Fruit fly (Drosophila melanogaster): ENCODE data around the gene Jig.

Jig gene

dm6 chr3R:14597935-14598424 is 37.2 kb downstream of the Jig start (continued):
- TF ChIP-seq Usf (GFP tag; optimal IDR thresholded peaks at IDR 0.05) (no peak), CG4328 (GFP tag; optimal IDR thresholded peaks at IDR 0.05) (no peak), CG15479 (GFP tag; optimal IDR thresholded peaks at IDR 0.05) (peak; percentile 70), CG11504 (tag; optimal IDR thresholded peaks at IDR 0.05) (peak; percentile 64), ci (GFP tag; IDR thresholded peaks at IDR 0.05) (peak; percentile 53; the same call in 2 of the 3 replicates), Sox100B (GFP tag; optimal IDR thresholded peaks at IDR 0.05) (peak; percentile 50), D19A (tag; optimal IDR thresholded peaks at IDR 0.05) (peak; percentile 45), mirr (GFP tag; optimal IDR thresholded peaks at IDR 0.05) (no peak), CG10959 (GFP tag; IDR thresholded peaks at IDR 0.05) (no peak), CG8478 (optimal IDR thresholded peaks at IDR 0.05) (no peak), pita (GFP tag; optimal IDR thresholded peaks at IDR 0.05) (no peak), Sry-β (GFP tag; optimal IDR thresholded peaks at IDR 0.05) (no peak), pros (GFP tag; optimal IDR thresholded peaks at IDR 0.05) (no peak), CG14965 (GFP tag; optimal IDR thresholded peaks at IDR 0.05; ENCODE audit: borderline replicate concordance) (no peak), Myb (GFP tag; optimal IDR thresholded peaks at IDR 0.05) (no peak), jing (GFP tag; optimal IDR thresholded peaks at IDR 0.05) (no peak), zf30C (GFP tag; optimal IDR thresholded peaks at IDR 0.05) (peak; percentile 68), CG12071 (GFP tag; optimal IDR thresholded peaks at IDR 0.05) (no peak), Max (GFP tag; optimal IDR thresholded peaks at IDR 0.05) (no peak), CG14710 (tag; optimal IDR thresholded peaks at IDR 0.05) (peak; percentile 38), Fer3 (tag; optimal IDR thresholded peaks at IDR 0.05) (no peak), CG6765 (GFP tag; optimal IDR thresholded peaks at IDR 0.05) (no peak), ind (GFP tag; optimal IDR thresholded peaks at IDR 0.05) (no peak), Meics (GFP tag; optimal IDR thresholded peaks at IDR 0.05) (no peak), al (GFP tag; IDR thresholded peaks at IDR 0.05) (no peak), CG7357 (GFP tag; IDR thresholded peaks at IDR 0.05) (no peak), PHDP (tag; optimal IDR thresholded peaks at IDR 0.05) (peak; percentile 33), MBD-R2 (GFP tag; IDR thresholded peaks at IDR 0.05) (no peak), CG10431 (GFP tag; optimal IDR thresholded peaks at IDR 0.05) (no peak), dm (GFP tag; optimal IDR thresholded peaks at IDR 0.05) (no peak), CG9609 (GFP tag; optimal IDR thresholded peaks at IDR 0.05) (no peak), aop (GFP tag; IDR thresholded peaks at IDR 0.05) (no peak), prd (optimal IDR thresholded peaks at IDR 0.05) (no peak), prd (GFP tag; IDR thresholded peaks at IDR 0.05) (peak; percentile 4; the same call in 1 of the 3 replicates), CG12299 (tag; optimal IDR thresholded peaks at IDR 0.05) (no peak), Hr78 (GFP tag; optimal IDR thresholded peaks at IDR 0.05) (peak in 1 of 2 experiments; percentile 1), ftz-f1 (GFP tag; optimal IDR thresholded peaks at IDR 0.05) (no peak), CG31441 (GFP tag; IDR thresholded peaks at IDR 0.05) (peak; percentile 59), CG17568 (GFP tag; optimal IDR thresholded peaks at IDR 0.05) (no peak), grau (tag; optimal IDR thresholded peaks at IDR 0.05) (peak; percentile 37), fd3F (GFP tag; optimal IDR thresholded peaks at IDR 0.05) (no peak), eyg (GFP tag; optimal IDR thresholded peaks at IDR 0.05) (no peak), Bdp1 (GFP tag; optimal IDR thresholded peaks at IDR 0.05) (no peak), CrebB (tag; optimal IDR thresholded peaks at IDR 0.05) (no peak), nerfin-1 (tag; optimal IDR thresholded peaks at IDR 0.05) (no peak), CG15073 (GFP tag; optimal IDR thresholded peaks at IDR 0.05) (no peak), NC2β (GFP tag; optimal IDR thresholded peaks at IDR 0.05) (no peak), CG6175 (GFP tag; IDR thresholded peaks at IDR 0.05) (no peak), CG33213 (GFP tag; optimal IDR thresholded peaks at IDR 0.05) (no peak), Antp (GFP tag; optimal IDR thresholded peaks at IDR 0.05) (no peak), CG4424 (GFP tag; optimal IDR thresholded peaks at IDR 0.05) (peak; percentile 53), nmo (GFP tag; optimal IDR thresholded peaks at IDR 0.05) (peak; percentile 41)
